Worm (Caenorhabditis elegans): ENCODE data around the gene Y32F6A.4.

- TF ChIP-seq nhr-11 (tag; optimal IDR thresholded peaks at IDR 0.05): no peak
- no peak for TF ChIP-seq ceh-82 (tag; optimal IDR thresholded peaks at IDR 0.05)
- no peak for TF ChIP-seq elt-3 (tag; optimal IDR thresholded peaks at IDR 0.05)
- TF ChIP-seq nfya-1 (tag; optimal IDR thresholded peaks at IDR 0.05; ENCODE audit: insufficient read depth): no peak
- TF ChIP-seq pqm-1 (tag; optimal IDR thresholded peaks at IDR 0.05): no peak
- TF ChIP-seq tbx-2 (tag; optimal IDR thresholded peaks at IDR 0.05): no peak
- TF ChIP-seq unc-39 (tag; optimal IDR thresholded peaks at IDR 0.05): no peak
- TF ChIP-seq elt-1 (tag; optimal IDR thresholded peaks at IDR 0.05): no peak
- TF ChIP-seq ZK546.5 (tag; optimal IDR thresholded peaks at IDR 0.05): no peak
- no peak for TF ChIP-seq nhr-237 (tag; optimal IDR thresholded peaks at IDR 0.05)
- TF ChIP-seq nhr-67 (tag; optimal IDR thresholded peaks at IDR 0.05): no peak
Measured at ce11 chrV:10426253-10426652, 7.6 kb downstream of the Y32F6A.4 start, which contains the start of gene apc-10.

Measured in whole organism, L3 larva.